Fruit fly (Drosophila melanogaster): ENCODE results near the gene ais.

The ais gene

DNA sequence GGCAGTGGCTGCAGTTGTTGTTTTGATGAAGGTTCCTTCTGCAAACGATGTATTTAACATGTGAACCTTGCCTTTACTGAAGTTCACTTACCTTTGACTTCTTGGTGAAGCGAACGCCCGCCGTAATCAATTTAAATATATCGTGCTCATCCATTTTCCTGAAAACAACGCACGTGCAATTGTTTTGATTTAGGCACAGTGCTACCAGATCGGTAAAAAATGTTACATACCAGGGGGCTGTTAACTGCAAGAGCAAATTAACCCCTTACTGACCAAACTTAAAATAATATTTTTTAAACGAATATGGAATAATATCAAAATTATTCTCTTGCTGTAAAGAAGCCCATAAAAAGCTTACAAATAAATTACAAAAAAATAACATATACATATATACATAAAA, at the start of gene ais (continued):
- TF ChIP-seq HLH54F (GFP tag; optimal IDR thresholded peaks at IDR 0.05) (no peak), repo (GFP tag; optimal IDR thresholded peaks at IDR 0.05) (no peak), CG9876 (GFP tag; optimal IDR thresholded peaks at IDR 0.05) (no peak), bowl (GFP tag; IDR thresholded peaks at IDR 0.05) (no peak), CG14710 (tag; optimal IDR thresholded peaks at IDR 0.05) (no peak), CG15601 (tag; optimal IDR thresholded peaks at IDR 0.05) (no peak), chm (GFP tag; IDR thresholded peaks at IDR 0.05) (peak; percentile 39; the same call in 1 of the 2 replicates), wek (GFP tag; optimal IDR thresholded peaks at IDR 0.05) (no peak), CG11093 (GFP tag; IDR thresholded peaks at IDR 0.05) (no peak), ewg (GFP tag; optimal IDR thresholded peaks at IDR 0.05) (peak; percentile 18), CG8359 (GFP tag; optimal IDR thresholded peaks at IDR 0.05; ENCODE audit: borderline replicate concordance) (no peak), vnd (GFP tag; IDR thresholded peaks at IDR 0.05; ENCODE audit: partially characterized antibody) (no peak), Side (GFP tag; optimal IDR thresholded peaks at IDR 0.05) (no peak), CG2712 (tag; optimal IDR thresholded peaks at IDR 0.05) (no peak), Pdp1 (GFP tag; optimal IDR thresholded peaks at IDR 0.05) (peak in 1 of 2 experiments; percentile 21), CG13123 (GFP tag; optimal IDR thresholded peaks at IDR 0.05) (no peak), maf-S (GFP tag; optimal IDR thresholded peaks at IDR 0.05) (no peak), H15 (GFP tag; IDR thresholded peaks at IDR 0.05) (no peak), CG6689 (GFP tag; IDR thresholded peaks at IDR 0.05) (no peak), Dip3 (GFP tag; optimal IDR thresholded peaks at IDR 0.05) (no peak), ase (GFP tag; IDR thresholded peaks at IDR 0.05) (no peak), CG15479 (GFP tag; optimal IDR thresholded peaks at IDR 0.05) (no peak), sd (tag; optimal IDR thresholded peaks at IDR 0.05) (no peak), CG2199 (GFP tag; IDR thresholded peaks at IDR 0.05) (no peak), CG4854 (GFP tag; optimal IDR thresholded peaks at IDR 0.05) (no peak), grau (tag; optimal IDR thresholded peaks at IDR 0.05) (peak; percentile 41), CG15269 (tag; optimal IDR thresholded peaks at IDR 0.05) (peak; percentile 23), gro (GFP tag; optimal IDR thresholded peaks at IDR 0.05) (no peak), CG1024 (GFP tag; IDR thresholded peaks at IDR 0.05) (no peak), CG12155 (GFP tag; optimal IDR thresholded peaks at IDR 0.05) (no peak), otp (GFP tag; IDR thresholded peaks at IDR 0.05) (no peak), CG17385 (GFP tag; optimal IDR thresholded peaks at IDR 0.05) (no peak), NfI (GFP tag; optimal IDR thresholded peaks at IDR 0.05) (peak; percentile 10), CG3065 (GFP tag; optimal IDR thresholded peaks at IDR 0.05) (no peak), az2 (GFP tag; optimal IDR thresholded peaks at IDR 0.05) (no peak), CG5953 (GFP tag; IDR thresholded peaks at IDR 0.05) (no peak), slp2 (GFP tag; optimal IDR thresholded peaks at IDR 0.05) (no peak), ranshi (GFP tag; IDR thresholded peaks at IDR 0.05) (no peak), Hand (GFP tag; optimal IDR thresholded peaks at IDR 0.05) (no peak), CG18619 (GFP tag; optimal IDR thresholded peaks at IDR 0.05) (no peak), CG18764 (GFP tag; optimal IDR thresholded peaks at IDR 0.05) (no peak), CG1529 (GFP tag; optimal IDR thresholded peaks at IDR 0.05) (no peak), phol (tag; optimal IDR thresholded peaks at IDR 0.05) (peak; percentile 22), CG8388 (GFP tag; optimal IDR thresholded peaks at IDR 0.05) (no peak), CkIIα-i1 (GFP tag; IDR thresholded peaks at IDR 0.05) (no peak), CG11085 (GFP tag; IDR thresholded peaks at IDR 0.05) (no peak), Ptx1 (GFP tag; IDR thresholded peaks at IDR 0.05) (no peak), CG32532 (GFP tag; IDR thresholded peaks at IDR 0.05) (no peak), Fer3 (tag; optimal IDR thresholded peaks at IDR 0.05) (no peak), dati (GFP tag; IDR thresholded peaks at IDR 0.05) (no peak), nmo (GFP tag; optimal IDR thresholded peaks at IDR 0.05) (peak; percentile 9), da (GFP tag; optimal IDR thresholded peaks at IDR 0.05) (no peak), dimm (GFP tag; IDR thresholded peaks at IDR 0.05) (no peak)

All from whole organism, embryonic.